Fruit fly (Drosophila melanogaster) whole organism, embryonic: ENCODE results near the gene CG13085.

Experiments
- Abd-B ChIP-seq: fragments of 200-800 bp; sonication (Bioruptor generic); optimal IDR thresholded peaks from 2 replicates; lab custom pipeline; 2018; ENCODE audit warnings: missing biosample characterization, mild to moderate bottlenecking, missing genetic modification characterization, moderate library complexity
- Blimp-1 ChIP-seq: fragments of 200-800 bp; sonication (Bioruptor generic); optimal IDR thresholded peaks from 3 replicates; lab custom pipeline; 2018; ENCODE audit warnings: missing biosample characterization, missing genetic modification characterization, mild to moderate bottlenecking, moderate library complexity, missing genetic modification reagents
- CG10147 ChIP-seq: fragments of 200-800 bp; sonication (Bioruptor generic); optimal IDR thresholded peaks from 2 replicates; lab custom pipeline; 2019; ENCODE audit warnings: missing biosample characterization, mild to moderate bottlenecking, missing genetic modification characterization, moderate library complexity
- CG10274 ChIP-seq: fragments of 200-800 bp; sonication (Bioruptor generic); optimal IDR thresholded peaks from 3 replicates; lab custom pipeline; 2017; ENCODE audit warnings: missing biosample characterization, mild to moderate bottlenecking, missing genetic modification characterization
- CG10543 ChIP-seq: fragments of 200-800 bp; sonication (Bioruptor generic); optimal IDR thresholded peaks from 3 replicates; lab custom pipeline; 2017; ENCODE audit warnings: missing biosample characterization, mild to moderate bottlenecking, missing genetic modification characterization, moderate library complexity
- CG11696 ChIP-seq: fragments of 200-800 bp; sonication (Bioruptor generic); IDR thresholded peaks from 2 replicates; pipeline ENCODE4 v1.3.6; 2022; ENCODE audit warnings: missing biosample characterization, missing genetic modification characterization
- CG12299 ChIP-seq: fragments of 200-800 bp; sonication (Bioruptor generic); optimal IDR thresholded peaks from 2 replicates; lab custom pipeline; 2018; ENCODE audit warnings: missing biosample characterization, mild to moderate bottlenecking, missing genetic modification characterization
- CG12942 ChIP-seq: fragments of 200-800 bp; sonication (Bioruptor generic); optimal IDR thresholded peaks from 3 replicates; lab custom pipeline; 2016; ENCODE audit warnings: missing biosample characterization, missing genetic modification characterization
- CG14667 ChIP-seq: fragments of 200-800 bp; sonication (Bioruptor generic); IDR thresholded peaks from 2 replicates; pipeline ENCODE4 v1.3.6; 2022; ENCODE audit warnings: missing biosample characterization, missing genetic modification characterization
- CG15479 ChIP-seq: fragments of 200-800 bp; sonication (Bioruptor generic); optimal IDR thresholded peaks from 3 replicates; lab custom pipeline; 2019; ENCODE audit warnings: missing biosample characterization, mild to moderate bottlenecking, missing genetic modification characterization, moderate library complexity
- CG15601 ChIP-seq: fragments of 200-800 bp; sonication (Bioruptor generic); optimal IDR thresholded peaks from 3 replicates; lab custom pipeline; 2019; ENCODE audit warnings: missing biosample characterization, mild to moderate bottlenecking, missing genetic modification characterization, moderate library complexity
- CG30020 ChIP-seq: fragments of 200-800 bp; optimal IDR thresholded peaks from 2 replicates; lab custom pipeline; 2019; ENCODE audit warnings: missing biosample characterization, mild to moderate bottlenecking, missing genetic modification characterization, moderate library complexity
- CG30431 ChIP-seq: fragments of 200-800 bp; sonication (Bioruptor generic); optimal IDR thresholded peaks from 2 replicates; lab custom pipeline; 2017; ENCODE audit warnings: missing biosample characterization, missing genetic modification characterization
- CG33557 ChIP-seq: fragments of 200-800 bp; sonication (Bioruptor generic); optimal IDR thresholded peaks from 2 replicates; lab custom pipeline; 2019; ENCODE audit warnings: missing biosample characterization, mild to moderate bottlenecking, missing genetic modification characterization, moderate library complexity
- CG4282 ChIP-seq: fragments of 200-800 bp; sonication (Bioruptor generic); optimal IDR thresholded peaks from 2 replicates; lab custom pipeline; 2016; ENCODE audit warnings: missing biosample characterization, missing genetic modification characterization
- CG43689 ChIP-seq: fragments of 200-800 bp; sonication (Bioruptor generic); IDR thresholded peaks from 2 replicates; pipeline ENCODE4 v1.3.6; 2022; ENCODE audit warnings: missing biosample characterization, missing genetic modification characterization
- CG4424 ChIP-seq: fragments of 200-800 bp; sonication (Bioruptor generic); optimal IDR thresholded peaks from 3 replicates; lab custom pipeline; 2016; ENCODE audit warnings: missing biosample characterization, missing genetic modification characterization
- CG4854 ChIP-seq: fragments of 200-800 bp; sonication (Bioruptor generic); optimal IDR thresholded peaks from 2 replicates; lab custom pipeline; 2016; ENCODE audit warnings: missing biosample characterization, missing genetic modification characterization, inconsistent platforms
- CG6272 ChIP-seq: fragments of 200-800 bp; sonication (Bioruptor generic); IDR thresholded peaks from 2 replicates; pipeline ENCODE4 v1.3.6; 2022; ENCODE audit warnings: missing biosample characterization, missing genetic modification characterization
- CG6765 ChIP-seq: fragments of 200-800 bp; sonication (Bioruptor generic); optimal IDR thresholded peaks from 3 replicates; lab custom pipeline; 2017; ENCODE audit warnings: missing biosample characterization, mild to moderate bottlenecking, missing genetic modification characterization
- CG9817 ChIP-seq: fragments of 200-800 bp; sonication (Bioruptor generic); optimal IDR thresholded peaks from 2 replicates; lab custom pipeline; 2018; ENCODE audit warnings: missing biosample characterization, mild to moderate bottlenecking, missing genetic modification characterization, moderate library complexity
- CoRest ChIP-seq: fragments of 200-800 bp; sonication (Bioruptor generic); optimal IDR thresholded peaks from 3 replicates; lab custom pipeline; 2018; ENCODE audit warnings: missing biosample characterization, mild to moderate bottlenecking, missing genetic modification characterization, moderate library complexity
- Dbx ChIP-seq: fragments of 200-800 bp; sonication (Bioruptor generic); IDR thresholded peaks from 3 replicates; pipeline ENCODE4 v1.3.6; 2022; ENCODE audit warnings: missing biosample characterization, missing genetic modification characterization
- E2f2 ChIP-seq: fragments of 200-800 bp; sonication (Bioruptor generic); IDR thresholded peaks from 2 replicates; pipeline ENCODE4 v1.3.6; 2022; ENCODE audit warnings: missing biosample characterization, missing genetic modification characterization
- Fer1 ChIP-seq: fragments of 200-800 bp; sonication (Bioruptor generic); optimal IDR thresholded peaks from 2 replicates; lab custom pipeline; 2017; ENCODE audit warnings: missing biosample characterization, mild to moderate bottlenecking, missing genetic modification characterization
- HLH54F ChIP-seq: fragments of 200-800 bp; sonication (Bioruptor generic); optimal IDR thresholded peaks from 3 replicates; lab custom pipeline; 2016; ENCODE audit warnings: missing biosample characterization, missing genetic modification characterization
- Hand ChIP-seq: fragments of 200-800 bp; sonication (Bioruptor generic); optimal IDR thresholded peaks from 2 replicates; lab custom pipeline; 2017; ENCODE audit warnings: mild to moderate bottlenecking, missing biosample characterization, missing genetic modification reagents, missing genetic modification characterization
- Hey ChIP-seq: fragments of 200-800 bp; sonication (Bioruptor generic); optimal IDR thresholded peaks from 3 replicates; lab custom pipeline; 2018; ENCODE audit warnings: missing biosample characterization, mild to moderate bottlenecking, missing genetic modification characterization
- MESR4 ChIP-seq: fragments of 200-800 bp; sonication (Bioruptor generic); optimal IDR thresholded peaks from 2 replicates; lab custom pipeline; 2018; ENCODE audit warnings: missing biosample characterization, mild to moderate bottlenecking, missing genetic modification characterization, moderate library complexity
- Mad ChIP-seq: fragments of 200-800 bp; sonication (Bioruptor generic); optimal IDR thresholded peaks from 2 replicates; lab custom pipeline; 2016; ENCODE audit warnings: missing biosample characterization, missing genetic modification characterization
- Myb ChIP-seq: fragments of 200-800 bp; sonication (Bioruptor generic); optimal IDR thresholded peaks from 2 replicates; lab custom pipeline; 2016; ENCODE audit warnings: missing biosample characterization, missing genetic modification characterization
- Taf1 ChIP-seq: fragments of 200-800 bp; sonication (Bioruptor generic); IDR thresholded peaks from 2 replicates; pipeline ENCODE4 v1.3.6; 2022; ENCODE audit warnings: missing biosample characterization, missing genetic modification characterization
- bigmax ChIP-seq: fragments of 200-800 bp; sonication (Bioruptor generic); optimal IDR thresholded peaks from 2 replicates; lab custom pipeline; 2018; ENCODE audit warnings: missing biosample characterization, mild to moderate bottlenecking, missing genetic modification characterization
- caup ChIP-seq: fragments of 200-800 bp; sonication (Bioruptor generic); optimal IDR thresholded peaks from 3 replicates; lab custom pipeline; 2017; ENCODE audit warnings: missing biosample characterization, mild to moderate bottlenecking, missing genetic modification characterization, moderate library complexity; ENCODE audit not compliant: severe bottlenecking
- grn ChIP-seq: fragments of 200-800 bp; sonication (Bioruptor generic); optimal IDR thresholded peaks from 3 replicates; lab custom pipeline; 2017; ENCODE audit warnings: missing biosample characterization, missing genetic modification characterization
- hb ChIP-seq: fragments of 200-800 bp; sonication (Bioruptor generic); IDR thresholded peaks from 3 replicates; pipeline ENCODE4 v1.3.6; 2022; ENCODE audit warnings: missing biosample characterization, missing genetic modification characterization; ENCODE audit not compliant: partially characterized antibody
- hbn ChIP-seq: fragments of 200-800 bp; sonication (Bioruptor generic); IDR thresholded peaks from 2 replicates; pipeline ENCODE4 v1.3.6; 2022; ENCODE audit warnings: missing biosample characterization, missing genetic modification characterization; ENCODE audit not compliant: partially characterized antibody
- ind ChIP-seq: fragments of 200-800 bp; sonication (Bioruptor generic); optimal IDR thresholded peaks from 3 replicates; lab custom pipeline; 2016; ENCODE audit warnings: missing biosample characterization, missing genetic modification characterization
- lab ChIP-seq: fragments of 200-800 bp; sonication (Bioruptor generic); optimal IDR thresholded peaks from 3 replicates; lab custom pipeline; 2017; ENCODE audit warnings: missing biosample characterization, missing genetic modification characterization, mild to moderate bottlenecking, moderate library complexity, missing genetic modification reagents
- luna ChIP-seq: fragments of 200-800 bp; sonication (Bioruptor generic); optimal IDR thresholded peaks from 2 replicates; lab custom pipeline; 2016; ENCODE audit warnings: missing biosample characterization, missing genetic modification characterization
- mirr ChIP-seq: fragments of 200-800 bp; sonication (Bioruptor generic); optimal IDR thresholded peaks from 3 replicates; lab custom pipeline; 2018; ENCODE audit warnings: missing biosample characterization, mild to moderate bottlenecking, missing genetic modification characterization
- nom ChIP-seq: fragments of 200-800 bp; sonication (Bioruptor generic); optimal IDR thresholded peaks from 2 replicates; lab custom pipeline; 2017; ENCODE audit warnings: missing biosample characterization, missing genetic modification characterization, mild to moderate bottlenecking, moderate library complexity, missing genetic modification reagents
- otp ChIP-seq: fragments of 200-800 bp; sonication (Bioruptor generic); IDR thresholded peaks from 3 replicates; pipeline ENCODE4, ENCODE4 v1.3.6; 2022; ENCODE audit warnings: missing biosample characterization, missing genetic modification characterization
- pfk ChIP-seq: fragments of 200-800 bp; sonication (Bioruptor generic); optimal IDR thresholded peaks from 2 replicates; lab custom pipeline; 2018; ENCODE audit warnings: missing biosample characterization, mild to moderate bottlenecking, missing genetic modification characterization, moderate library complexity
- so ChIP-seq: fragments of 200-800 bp; sonication (Bioruptor generic); IDR thresholded peaks from 3 replicates; pipeline ENCODE4 v1.3.6; 2022; ENCODE audit warnings: missing biosample characterization, missing genetic modification characterization
- sob ChIP-seq: fragments of 200-800 bp; sonication (Bioruptor generic); IDR thresholded peaks from 2 replicates; pipeline ENCODE4 v1.3.6; 2022; ENCODE audit warnings: missing biosample characterization, missing genetic modification characterization
- unc-4 ChIP-seq: fragments of 200-800 bp; sonication (Bioruptor generic); IDR thresholded peaks from 2 replicates; pipeline ENCODE4 v1.3.6; 2022; ENCODE audit warnings: missing biosample characterization, missing genetic modification characterization; ENCODE audit not compliant: partially characterized antibody

The CG13085 gene

dm6 chr2L:19398317-19399234, 25.3 kb upstream of the CG13085 start, which contains the start of gene CG17544 (continued):
- peak; percentile 91 for TF ChIP-seq lab
- TF ChIP-seq otp (GFP tag; lab: Robert Waterston, UW), result peak; percentile 30; the same call in 1 of the 3 replicates
- TF ChIP-seq hbn, result no peak
- peak; percentile 90 for TF ChIP-seq CoRest (tag; lab: Kevin White, UChicago)
- TF ChIP-seq Abd-B (GFP tag; lab: Kevin White, UChicago), result peak; percentile 70
- TF ChIP-seq E2f2, result peak; percentile 49; the same call in 1 of the 2 replicates
- peak; percentile 25 for TF ChIP-seq Myb (GFP tag; lab: Kevin White, UChicago)
- peak; percentile 74 for TF ChIP-seq ind (GFP tag; lab: Kevin White, UChicago)
- no peak for TF ChIP-seq MESR4 (GFP tag; lab: Kevin White, UChicago)
- TF ChIP-seq pfk (GFP tag; lab: Kevin White, UChicago), result peak; percentile 3
- peak; percentile 13 for TF ChIP-seq CG6272 (GFP tag; lab: Robert Waterston, UW)
- no peak for TF ChIP-seq Hey
- peak; percentile 74 for TF ChIP-seq CG9817
- TF ChIP-seq Fer1, result peak; percentile 87
- peak; percentile 56 for TF ChIP-seq CG10274 (GFP tag; lab: Kevin White, UChicago)
- no peak for TF ChIP-seq bigmax (GFP tag; lab: Kevin White, UChicago)
- no peak for TF ChIP-seq hb (GFP tag; lab: Robert Waterston, UW)
- TF ChIP-seq CG30431, result peak; percentile 64
- peak; percentile 69 for TF ChIP-seq Blimp-1 (GFP tag; lab: Kevin White, UChicago)
- TF ChIP-seq CG14667 (GFP tag; lab: Robert Waterston, UW), result peak; percentile 33; the same call in 1 of the 2 replicates
- no peak for TF ChIP-seq so (GFP tag; lab: Robert Waterston, UW)
- peak; percentile 88 for TF ChIP-seq Hand (GFP tag; lab: Kevin White, UChicago)
- peak; percentile 81 for TF ChIP-seq CG15601 (tag; lab: Kevin White, UChicago)
- TF ChIP-seq CG15479 (GFP tag; lab: Kevin White, UChicago), result no peak
- TF ChIP-seq CG12299 (tag; lab: Kevin White, UChicago), result peak; percentile 73
- TF ChIP-seq luna (GFP tag; lab: Kevin White, UChicago), result no peak
- peak; percentile 82 for TF ChIP-seq CG6765 (GFP tag; lab: Kevin White, UChicago)
- peak; percentile 35 for TF ChIP-seq HLH54F (GFP tag; lab: Kevin White, UChicago)
- TF ChIP-seq CG10147, result peak; percentile 40
- TF ChIP-seq Dbx (GFP tag; lab: Robert Waterston, UW), result peak; percentile 76; the same call in 1 of the 3 replicates
- TF ChIP-seq CG43689 (GFP tag; lab: Robert Waterston, UW), result no peak
- TF ChIP-seq mirr (GFP tag; lab: Kevin White, UChicago), result peak; percentile 68
- TF ChIP-seq CG4424 (GFP tag; lab: Kevin White, UChicago), result peak; percentile 73
- TF ChIP-seq unc-4 (GFP tag; lab: Robert Waterston, UW), result peak; percentile 48
- no peak for TF ChIP-seq CG4282
- no peak for TF ChIP-seq grn (GFP tag; lab: Kevin White, UChicago)
- peak; percentile 70 for TF ChIP-seq nom (GFP tag; lab: Kevin White, UChicago)
- peak; percentile 72 for TF ChIP-seq caup (GFP tag; lab: Kevin White, UChicago)
- peak; percentile 9; the same call in 1 of the 2 replicates for TF ChIP-seq Taf1 (GFP tag; lab: Robert Waterston, UW)
- peak; percentile 49 for TF ChIP-seq CG30020 (tag; lab: Kevin White, UChicago)
- no peak for TF ChIP-seq CG11696 (GFP tag; lab: Robert Waterston, UW)
- TF ChIP-seq CG4854 (GFP tag; lab: Kevin White, UChicago), result no peak
- TF ChIP-seq CG10543, result peak; percentile 92
- peak; percentile 83 for TF ChIP-seq CG33557
- TF ChIP-seq CG12942 (GFP tag; lab: Kevin White, UChicago), result peak; percentile 46
- TF ChIP-seq Mad, result no peak
- TF ChIP-seq sob (GFP tag; lab: Robert Waterston, UW), result peak; percentile 56; the same call in 1 of the 2 replicates
